Worm (Caenorhabditis elegans): Measurements from ENCODE around the gene srt-67.

Gene srt-67

ce11 chrV:5257358-5257757 lies at the start of gene srt-67:
Gene srt-67, minus strand, starts transcription at chrV:5257458.
- TF ChIP-seq him-1 (tag; optimal IDR thresholded peaks at IDR 0.05) (no peak), W03F9.2 (tag; optimal IDR thresholded peaks at IDR 0.05) (no peak), dao-5 (tag; optimal IDR thresholded peaks at IDR 0.05) (no peak)

DNA sequence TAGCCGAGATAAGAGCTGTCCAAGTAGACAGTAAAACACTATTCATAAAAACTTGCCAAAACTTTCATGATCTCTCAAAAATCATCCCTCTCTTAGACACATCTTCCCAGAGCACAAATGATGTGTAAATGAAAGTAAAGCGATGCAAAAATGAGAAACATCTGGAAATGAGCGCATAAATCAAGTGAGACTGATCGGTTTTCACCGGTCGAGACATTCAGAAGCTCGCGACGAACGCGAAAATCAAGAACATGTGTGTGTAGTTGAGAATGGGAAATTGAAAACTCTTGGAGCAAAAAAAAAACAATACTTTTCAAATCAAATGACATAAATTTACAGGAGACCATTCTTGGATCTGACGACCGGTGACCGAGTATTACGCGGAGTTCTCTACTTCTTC lies 47.1 kb upstream of the srt-67 start:
- no peak for TF ChIP-seq W03F9.2 (tag; optimal IDR thresholded peaks at IDR 0.05)
- no peak for TF ChIP-seq dao-5 (tag; optimal IDR thresholded peaks at IDR 0.05)
- TF ChIP-seq him-1 (tag; optimal IDR thresholded peaks at IDR 0.05) = no peak

DNA sequence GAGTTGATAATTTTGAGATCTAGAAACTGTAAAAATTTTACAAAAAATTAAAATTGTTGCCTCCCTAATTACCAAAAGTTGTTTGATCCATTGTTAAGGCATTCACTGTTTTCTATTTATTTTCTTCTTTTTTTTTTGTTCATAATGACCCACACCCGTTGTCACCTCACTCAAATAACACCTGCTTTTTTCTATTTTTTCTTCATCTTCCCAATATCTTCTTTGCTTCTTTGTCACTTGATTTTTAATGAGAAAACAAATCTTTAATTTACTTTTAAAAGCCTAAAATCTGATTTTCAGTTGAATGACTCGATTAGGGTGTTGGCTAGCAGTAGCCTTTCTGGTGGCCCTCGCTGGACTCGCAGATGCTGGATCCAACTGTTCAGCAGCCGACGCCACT lies 46.1 kb upstream of the srt-67 start, which contains the start of gene ncx-2:
Gene ncx-2 (plus strand): TSS at position 301 of the 400 bp plus-strand sequence.
- no peak for TF ChIP-seq dao-5 (tag; optimal IDR thresholded peaks at IDR 0.05)
- TF ChIP-seq W03F9.2 (tag; optimal IDR thresholded peaks at IDR 0.05) = no peak
- no peak for TF ChIP-seq him-1 (tag; optimal IDR thresholded peaks at IDR 0.05)

DNA sequence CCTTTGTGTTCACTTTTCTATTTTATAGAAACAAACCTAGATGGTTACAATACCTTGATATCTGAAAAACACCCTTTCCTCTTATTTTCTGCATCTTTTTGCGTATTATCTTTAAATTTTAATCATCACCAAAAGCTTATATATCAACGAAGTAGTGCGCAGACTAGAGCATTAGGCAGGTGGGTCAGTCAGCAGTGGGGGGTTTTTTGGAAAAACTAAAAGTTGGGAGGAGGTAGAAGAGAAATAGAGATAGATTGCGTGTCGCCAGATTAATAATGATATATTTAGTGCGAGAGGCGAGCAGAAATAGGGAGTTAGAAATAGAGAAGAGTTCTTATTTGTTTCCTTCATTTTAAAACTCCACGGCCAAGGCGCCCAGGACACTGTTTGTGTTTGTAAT lies 44.0 kb upstream of the srt-67 start:
- TF ChIP-seq W03F9.2 (tag; optimal IDR thresholded peaks at IDR 0.05) = no peak
- TF ChIP-seq him-1 (tag; optimal IDR thresholded peaks at IDR 0.05) = no peak
- TF ChIP-seq dao-5 (tag; optimal IDR thresholded peaks at IDR 0.05) = no peak

DNA sequence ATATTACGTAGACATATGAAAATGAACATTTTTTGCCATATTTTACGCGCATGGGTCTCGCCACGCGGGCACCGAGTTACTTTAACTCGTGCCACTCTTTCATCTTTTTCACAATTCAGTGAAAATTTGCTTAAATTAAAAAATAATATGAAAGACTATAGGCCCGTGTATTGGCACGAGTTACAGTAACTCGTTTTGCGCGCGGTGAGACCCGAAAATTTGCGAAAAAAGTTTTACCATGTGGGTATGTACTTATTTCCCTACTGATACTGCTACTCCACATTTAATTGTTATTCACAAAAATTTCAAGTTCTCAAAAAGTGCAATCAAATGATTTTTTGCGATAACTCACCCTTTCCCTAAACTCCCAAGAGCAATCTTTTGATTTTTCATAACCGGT lies 40.5 kb upstream of the srt-67 start:
- TF ChIP-seq W03F9.2 (tag; optimal IDR thresholded peaks at IDR 0.05) (no peak), dao-5 (tag; optimal IDR thresholded peaks at IDR 0.05) (no peak), him-1 (tag; optimal IDR thresholded peaks at IDR 0.05) (no peak)

- TF ChIP-seq dao-5 (tag; optimal IDR thresholded peaks at IDR 0.05) (no peak), W03F9.2 (tag; optimal IDR thresholded peaks at IDR 0.05) (no peak), him-1 (tag; optimal IDR thresholded peaks at IDR 0.05) (no peak)
These were observed 38.7 kb upstream of the srt-67 start for ce11 chrV:5295940-5296339.

- TF ChIP-seq dao-5 (tag; optimal IDR thresholded peaks at IDR 0.05) (no peak), W03F9.2 (tag; optimal IDR thresholded peaks at IDR 0.05) (no peak), him-1 (tag; optimal IDR thresholded peaks at IDR 0.05) (no peak)
These were observed 31.4 kb upstream of the srt-67 start for ce11 chrV:5288676-5289075.

DNA sequence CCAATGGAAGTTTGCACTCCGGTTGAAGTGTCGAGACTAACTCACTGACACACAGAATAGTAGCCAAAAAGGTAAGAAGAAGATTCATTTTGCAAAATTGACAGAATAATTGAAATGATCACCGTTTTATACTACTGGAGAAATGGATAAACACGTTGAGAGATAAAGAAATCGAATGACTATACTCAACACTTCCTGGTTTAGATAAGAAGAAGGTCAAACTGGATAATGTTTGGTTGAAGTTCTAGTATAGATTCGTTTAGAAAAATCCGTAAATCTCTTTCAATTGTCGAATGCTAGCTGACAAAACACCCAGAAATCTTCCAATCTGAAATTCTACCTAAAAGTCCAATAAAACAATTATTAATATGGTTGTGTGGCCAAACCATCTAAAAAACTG lies 30.0 kb upstream of the srt-67 start, which contains the start of gene Y49G5A.1:
Gene Y49G5A.1 (minus strand): TSS at position 101 of the 400 bp plus-strand sequence.
- TF ChIP-seq dao-5 (tag; optimal IDR thresholded peaks at IDR 0.05) = no peak
- TF ChIP-seq W03F9.2 (tag; optimal IDR thresholded peaks at IDR 0.05) = no peak
- TF ChIP-seq him-1 (tag; optimal IDR thresholded peaks at IDR 0.05) = no peak

ce11 chrV:5278001-5278400 lies 20.7 kb upstream of the srt-67 start, which contains the start of gene B0238.9:
Gene B0238.9, minus strand, starts transcription at chrV:5278101.
- TF ChIP-seq dao-5 (tag; optimal IDR thresholded peaks at IDR 0.05) = no peak
- no peak for TF ChIP-seq him-1 (tag; optimal IDR thresholded peaks at IDR 0.05)
- TF ChIP-seq W03F9.2 (tag; optimal IDR thresholded peaks at IDR 0.05) = no peak

DNA sequence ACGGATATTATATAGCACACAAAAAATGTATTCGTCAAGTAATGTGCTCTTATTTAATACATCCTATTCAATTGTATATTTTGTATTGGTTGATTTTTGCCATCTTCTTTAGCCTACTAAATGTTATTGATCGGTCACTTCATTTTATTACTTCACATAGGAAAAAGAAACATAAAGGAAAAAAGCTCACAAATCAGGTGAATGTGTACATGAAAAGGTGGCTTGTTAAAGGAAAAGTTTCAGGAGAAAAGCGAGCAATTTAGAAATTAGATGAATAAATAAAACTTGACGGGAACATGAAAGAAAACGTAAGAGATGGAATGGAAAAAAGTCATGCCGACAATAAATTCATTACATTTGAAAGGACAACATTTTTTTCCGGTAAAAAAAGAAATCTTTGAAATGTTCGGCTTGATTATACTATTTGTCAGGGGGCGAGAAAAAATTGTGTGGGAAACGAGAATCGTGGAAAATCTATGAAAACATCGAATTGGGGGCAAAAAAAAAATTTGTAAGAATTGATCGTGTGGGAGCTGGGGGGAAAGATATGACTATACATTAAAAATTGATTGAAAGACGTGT lies 18.3 kb upstream of the srt-67 start:
- no peak for TF ChIP-seq dao-5 (tag; optimal IDR thresholded peaks at IDR 0.05)
- TF ChIP-seq him-1 (tag; optimal IDR thresholded peaks at IDR 0.05) = no peak
- TF ChIP-seq W03F9.2 (tag; optimal IDR thresholded peaks at IDR 0.05) = no peak

DNA sequence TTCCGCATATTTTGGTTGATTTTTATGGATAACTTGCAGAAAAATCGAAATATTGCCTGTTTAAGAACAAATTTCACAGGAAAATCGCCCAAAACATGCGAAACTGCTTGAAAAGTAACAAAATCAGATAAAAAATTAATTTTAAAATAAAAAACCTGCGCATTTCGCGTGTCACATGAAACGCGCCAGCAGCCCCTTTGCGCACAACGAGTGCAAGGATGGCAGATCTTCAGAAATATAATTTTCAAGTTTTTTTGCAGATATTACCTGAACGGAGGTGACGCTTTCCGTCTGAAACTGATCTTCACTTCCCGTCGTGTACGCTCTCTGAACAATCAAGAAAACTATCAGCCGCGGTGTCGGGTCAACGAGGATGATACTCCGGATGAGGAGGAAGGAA lies 17.7 kb upstream of the srt-67 start:
- TF ChIP-seq dao-5 (tag; optimal IDR thresholded peaks at IDR 0.05) = no peak
- TF ChIP-seq him-1 (tag; optimal IDR thresholded peaks at IDR 0.05) = no peak
- TF ChIP-seq W03F9.2 (tag; optimal IDR thresholded peaks at IDR 0.05) = peak; percentile 36

DNA sequence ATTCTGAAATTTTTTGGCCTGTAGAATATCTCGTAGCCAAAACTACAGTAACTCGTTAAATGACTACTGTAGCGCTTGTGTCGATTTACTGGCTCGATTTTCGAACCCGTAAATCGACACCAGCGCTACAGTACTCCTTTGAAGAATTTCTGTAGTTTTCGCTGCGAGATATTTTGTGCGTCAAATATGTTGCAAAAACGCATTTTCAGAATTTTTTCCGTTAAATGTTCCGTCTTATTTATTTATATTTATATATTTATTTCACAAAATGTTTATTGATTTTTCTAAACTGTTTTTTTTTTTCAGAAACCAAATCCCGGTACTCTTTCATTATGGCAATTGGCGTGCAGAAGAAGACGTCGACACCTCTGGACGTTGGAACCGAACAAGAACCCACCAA lies 16.5 kb upstream of the srt-67 start, which contains the start of gene natc-2:
Gene natc-2 (plus strand): TSS at position 301 of the 400 bp plus-strand sequence.
- no peak for TF ChIP-seq him-1 (tag; optimal IDR thresholded peaks at IDR 0.05)
- no peak for TF ChIP-seq dao-5 (tag; optimal IDR thresholded peaks at IDR 0.05)
- TF ChIP-seq W03F9.2 (tag; optimal IDR thresholded peaks at IDR 0.05) = no peak

ce11 chrV:5273241-5273640 lies 16.0 kb upstream of the srt-67 start:
- no peak for TF ChIP-seq dao-5 (tag; optimal IDR thresholded peaks at IDR 0.05)
- TF ChIP-seq him-1 (tag; optimal IDR thresholded peaks at IDR 0.05) = no peak
- no peak for TF ChIP-seq W03F9.2 (tag; optimal IDR thresholded peaks at IDR 0.05)

- TF ChIP-seq W03F9.2 (tag; optimal IDR thresholded peaks at IDR 0.05) = no peak
- TF ChIP-seq him-1 (tag; optimal IDR thresholded peaks at IDR 0.05) = no peak
- no peak for TF ChIP-seq dao-5 (tag; optimal IDR thresholded peaks at IDR 0.05)
These were observed 15.4 kb upstream of the srt-67 start for ce11 chrV:5272619-5273074.

DNA sequence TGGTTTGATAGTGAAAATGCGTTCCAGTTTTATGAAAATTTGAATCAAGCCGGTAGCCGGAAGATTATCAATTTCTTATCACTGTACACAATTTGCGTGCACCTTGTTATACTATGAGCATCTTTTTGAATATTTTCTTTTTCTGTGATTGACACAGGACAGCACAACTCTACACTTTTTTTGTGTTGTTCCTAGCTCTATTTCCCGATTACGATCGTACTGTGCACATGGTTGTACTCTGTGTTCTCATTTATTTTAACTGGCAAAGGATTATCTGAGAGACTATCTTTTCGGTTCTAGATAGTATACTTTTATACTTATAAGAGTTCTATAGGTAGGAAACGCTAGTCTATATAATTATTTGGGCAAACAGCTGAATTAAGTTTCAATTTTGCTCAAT lies 14.8 kb upstream of the srt-67 start:
- TF ChIP-seq W03F9.2 (tag; optimal IDR thresholded peaks at IDR 0.05) (no peak), dao-5 (tag; optimal IDR thresholded peaks at IDR 0.05) (no peak), him-1 (tag; optimal IDR thresholded peaks at IDR 0.05) (no peak)

Measured in whole organism, L4/young adult.